Fruit fly (Drosophila melanogaster): ENCODE results near the gene CG44001.

DNA sequence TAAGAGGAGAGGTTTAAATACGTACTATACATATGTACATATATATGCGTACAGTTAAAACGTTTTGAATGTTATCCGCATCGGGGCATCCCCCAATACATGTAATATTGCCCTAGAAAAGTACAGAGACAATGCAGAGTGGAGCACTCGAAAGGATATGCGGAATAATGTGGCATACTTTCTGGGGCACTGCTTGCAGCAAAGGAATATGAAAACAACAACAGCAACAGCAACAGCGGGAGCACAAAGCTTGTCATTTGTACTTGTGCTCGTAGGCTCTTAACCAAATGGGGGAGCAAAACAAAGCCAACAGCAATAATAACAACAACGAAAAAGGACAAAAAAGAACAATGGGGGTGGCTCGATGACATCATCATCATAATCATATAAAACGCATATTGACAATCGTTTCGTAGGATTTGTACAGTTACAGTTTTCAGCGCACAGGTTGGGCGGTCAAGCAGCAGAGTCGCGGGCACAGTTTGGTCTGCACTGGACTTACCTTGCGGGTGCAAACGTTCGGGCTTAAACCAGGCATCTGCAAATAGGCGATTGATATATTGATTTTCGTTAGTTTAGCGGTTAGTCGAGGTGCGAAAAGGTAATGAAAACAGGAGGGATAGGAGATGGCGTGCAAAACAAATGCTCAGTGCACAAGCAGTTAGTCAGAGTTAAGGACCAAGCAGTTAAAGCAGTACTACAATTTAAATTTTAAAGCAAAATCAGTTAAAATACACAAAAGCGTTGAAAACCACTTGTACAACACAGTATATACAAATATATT, 39.2 kb upstream of the CG44001 start:
- TF ChIP-seq usp (GFP tag; optimal IDR thresholded peaks at IDR 0.05) = no peak
- TF ChIP-seq CG8478 (optimal IDR thresholded peaks at IDR 0.05) = no peak
- no peak for TF ChIP-seq psq (optimal IDR thresholded peaks at IDR 0.05)
- no peak for TF ChIP-seq Dll (optimal IDR thresholded peaks at IDR 0.05)
- TF ChIP-seq pan (optimal IDR thresholded peaks at IDR 0.05) = no peak
- no peak for TF ChIP-seq EcR (GFP tag; optimal IDR thresholded peaks at IDR 0.05)
